Worm (Caenorhabditis elegans): ENCODE data around the gene maa-1.

ce11 chrIII:11780183-11780664 lies 42.1 kb downstream of the maa-1 start, which contains the start of gene C24H11.5:
- no peak for TF ChIP-seq ama-1 (optimal IDR thresholded peaks at IDR 0.05)
- TF ChIP-seq C38D4.7 (GFP tag; optimal IDR thresholded peaks at IDR 0.05), result no peak
- TF ChIP-seq zip-5 (tag; optimal IDR thresholded peaks at IDR 0.05), result no peak
- TF ChIP-seq hlh-30 (tag; optimal IDR thresholded peaks at IDR 0.05; ENCODE audit: insufficient read depth), result no peak
- no peak for TF ChIP-seq unc-3 (GFP tag; conservative IDR thresholded peaks at IDR 0.05)
- no peak for TF ChIP-seq unc-3 (tag; optimal IDR thresholded peaks at IDR 0.05)
- TF ChIP-seq odd-2 (tag; optimal IDR thresholded peaks at IDR 0.05), result no peak

Measured in whole organism, late embryonic.